Worm (Caenorhabditis elegans) whole organism, L1 larva: ENCODE data around the gene pqn-80.

Source experiments
- C16A3.4 ChIP-seq: fragments of 150-350 bp; optimal IDR thresholded peaks from 2 replicates; lab custom pipeline; 2014; ENCODE audit warnings: missing biosample characterization, missing genetic modification characterization
- alr-1 ChIP-seq: fragments of 200-800 bp; sonication (Bioruptor generic); optimal IDR thresholded peaks from 2 replicates; lab custom pipeline; 2018; ENCODE audit warnings: borderline replicate concordance, mild to moderate bottlenecking, missing genetic modification characterization, missing compliant biosample characterization
- ceh-8 ChIP-seq: fragments of 200-800 bp; sonication (Bioruptor generic); optimal IDR thresholded peaks from 2 replicates; lab custom pipeline; 2018; ENCODE audit warnings: mild to moderate bottlenecking, missing genetic modification characterization, moderate library complexity, missing compliant biosample characterization
- ceh-82 ChIP-seq, 3 experiments: fragments of 150-350 bp in 1 of 3; sonication (generic microtip) in 2 of 3; optimal IDR thresholded peaks; 2 replicates each; lab custom pipeline; 2014 to 2017; ENCODE audit warnings: missing biosample characterization in 3 of 3, missing genetic modification characterization in 3 of 3
- ceh-88 ChIP-seq: fragments of 200-800 bp; sonication (Bioruptor generic); IDR thresholded peaks from 2 replicates; pipeline ENCODE4 v1.3.6; 2022; ENCODE audit warnings: missing genetic modification characterization, missing compliant biosample characterization
- dpl-1 ChIP-seq, 3 experiments: fragments of 150-350 bp in 2 of 3; sonication (generic microtip) in 1 of 3; optimal IDR thresholded peaks; 2 replicates each; lab custom pipeline; 2014 to 2017; ENCODE audit warnings: missing biosample characterization in 3 of 3, missing genetic modification characterization in 3 of 3, missing genetic modification reagents in 3 of 3
- dsc-1 ChIP-seq: sonication (generic microtip); optimal IDR thresholded peaks from 2 replicates; lab custom pipeline; 2016; ENCODE audit warnings: mild to moderate bottlenecking, missing genetic modification characterization, missing compliant biosample characterization
- efl-1 ChIP-seq, 4 experiments: fragments of 150-350 bp; optimal IDR thresholded peaks in 3 of 4; peaks in 1 of 4; 1 replicate in 1 of 4; 2 replicates in 3 of 4; lab custom pipeline; 2014; ENCODE audit warnings: missing biosample characterization in 2 of 4, missing genetic modification characterization in 2 of 4, missing genetic modification reagents in 2 of 4
- efl-3 ChIP-seq: fragments of 200-800 bp; sonication (Bioruptor generic); optimal IDR thresholded peaks from 2 replicates; lab custom pipeline; 2018; ENCODE audit warnings: mild to moderate bottlenecking, missing genetic modification characterization, missing compliant biosample characterization
- elt-2 ChIP-seq: sonication (generic microtip); optimal IDR thresholded peaks from 2 replicates; lab custom pipeline; 2016; ENCODE audit warnings: missing genetic modification characterization, mild to moderate bottlenecking, inconsistent platforms, missing compliant biosample characterization, missing genetic modification reagents
- elt-3 ChIP-seq, 6 experiments: fragments of 150-350 bp in 1 of 6; sonication (generic microtip); optimal IDR thresholded peaks; 2 replicates each; lab custom pipeline; 2017 to 2018; ENCODE audit warnings: missing biosample characterization in 6 of 6, missing genetic modification characterization in 6 of 6, inconsistent platforms in 1 of 6
- fos-1 ChIP-seq: fragments of 150-350 bp; optimal IDR thresholded peaks from 2 replicates; lab custom pipeline; 2014; ENCODE audit warnings: missing biosample characterization, missing genetic modification characterization
- hlh-17 ChIP-seq: fragments of 200-800 bp; sonication (Bioruptor generic); optimal IDR thresholded peaks from 2 replicates; lab custom pipeline; 2018; ENCODE audit warnings: missing genetic modification characterization, mild to moderate bottlenecking, missing compliant biosample characterization, moderate library complexity, borderline replicate concordance
- hlh-4 ChIP-seq: sonication (generic microtip); optimal IDR thresholded peaks from 2 replicates; lab custom pipeline; 2016; ENCODE audit warnings: mild to moderate bottlenecking, missing genetic modification characterization, missing compliant biosample characterization
- jun-1 ChIP-seq: fragments of 150-350 bp; optimal IDR thresholded peaks from 2 replicates; lab custom pipeline; 2014; ENCODE audit warnings: missing biosample characterization, missing genetic modification reagents, missing genetic modification characterization
- lin-13 ChIP-seq: fragments of 150-350 bp; optimal IDR thresholded peaks from 2 replicates; lab custom pipeline; 2014; ENCODE audit warnings: missing biosample characterization, missing genetic modification reagents, missing genetic modification characterization
- lin-15B ChIP-seq: fragments of 150-350 bp; sonication (generic microtip); optimal IDR thresholded peaks from 3 replicates; lab custom pipeline; 2014; ENCODE audit warnings: missing biosample characterization, missing genetic modification characterization
- lin-35 ChIP-seq, 2 experiments: fragments of 150-350 bp; optimal IDR thresholded peaks; 2 replicates each; lab custom pipeline; 2014; ENCODE audit warnings: missing biosample characterization in 2 of 2, missing genetic modification characterization in 2 of 2, missing genetic modification reagents in 2 of 2
- lin-39 ChIP-seq: fragments of 150-350 bp; optimal IDR thresholded peaks from 2 replicates; lab custom pipeline; 2014; ENCODE audit warnings: missing biosample characterization, missing genetic modification reagents, missing genetic modification characterization
- mab-9 ChIP-seq: fragments of 200-800 bp; sonication (Bioruptor generic); IDR thresholded peaks from 2 replicates; pipeline ENCODE4 v1.3.6; 2022; ENCODE audit warnings: missing genetic modification reagents, missing genetic modification characterization, missing compliant biosample characterization
- mdl-1 ChIP-seq, 2 experiments: fragments of 150-350 bp; optimal IDR thresholded peaks; 2 replicates each; lab custom pipeline; 2014 to 2017; ENCODE audit warnings: missing biosample characterization in 2 of 2, missing genetic modification characterization in 2 of 2, inconsistent platforms in 1 of 2
- nhr-12 ChIP-seq: sonication (generic microtip); optimal IDR thresholded peaks from 2 replicates; lab custom pipeline; 2017; ENCODE audit warnings: missing biosample characterization, missing genetic modification characterization
- nhr-19 ChIP-seq: fragments of 200-800 bp; sonication (Bioruptor generic); conservative IDR thresholded peaks from 2 replicates; pipeline ENCODE4 v1.3.6; 2022; ENCODE audit warnings: missing genetic modification characterization, missing compliant biosample characterization
- nhr-237 ChIP-seq: fragments of 150-350 bp; optimal IDR thresholded peaks from 2 replicates; lab custom pipeline; 2014; ENCODE audit warnings: missing biosample characterization, missing genetic modification characterization
- nhr-28 ChIP-seq: fragments of 150-350 bp; optimal IDR thresholded peaks from 2 replicates; lab custom pipeline; 2014; ENCODE audit warnings: missing biosample characterization, missing genetic modification characterization
- nhr-47 ChIP-seq: sonication (generic microtip); optimal IDR thresholded peaks from 2 replicates; lab custom pipeline; 2016; ENCODE audit warnings: mild to moderate bottlenecking, missing genetic modification characterization, moderate library complexity, missing compliant biosample characterization
- nhr-76 ChIP-seq: sonication (generic microtip); optimal IDR thresholded peaks from 2 replicates; lab custom pipeline; 2017; ENCODE audit warnings: missing biosample characterization, missing genetic modification characterization
- nhr-84 ChIP-seq: sonication (generic microtip); optimal IDR thresholded peaks from 2 replicates; lab custom pipeline; 2017; ENCODE audit warnings: missing biosample characterization, missing genetic modification characterization
- nhr-85 ChIP-seq: sonication (generic microtip); peaks from one replicate; lab custom pipeline; 2016; ENCODE audit warnings: missing genetic modification characterization, inconsistent platforms, missing compliant biosample characterization
- pag-3 ChIP-seq: sonication (generic microtip); optimal IDR thresholded peaks from 2 replicates; lab custom pipeline; 2017; ENCODE audit warnings: missing genetic modification characterization, mild to moderate bottlenecking, missing compliant biosample characterization, antibody characterized with exemption, borderline replicate concordance; ENCODE audit not compliant: insufficient read depth
- pax-3 ChIP-seq: fragments of 200-800 bp; sonication (Bioruptor generic); optimal IDR thresholded peaks from 2 replicates; lab custom pipeline; 2018; ENCODE audit warnings: mild to moderate bottlenecking, missing genetic modification characterization, moderate library complexity, missing compliant biosample characterization
- rnt-1 ChIP-seq: sonication (generic microtip); optimal IDR thresholded peaks from 2 replicates; lab custom pipeline; 2016; ENCODE audit warnings: mild to moderate bottlenecking, missing genetic modification characterization, moderate library complexity, missing compliant biosample characterization
- skn-1 ChIP-seq: fragments of 150-350 bp; optimal IDR thresholded peaks from 2 replicates; lab custom pipeline; 2014; ENCODE audit warnings: missing biosample characterization, missing genetic modification characterization
- snpc-4 ChIP-seq: fragments of 150-350 bp; optimal IDR thresholded peaks from 2 replicates; lab custom pipeline; 2014; ENCODE audit warnings: missing biosample characterization, missing genetic modification characterization
- snu-23 ChIP-seq: sonication (generic microtip); optimal IDR thresholded peaks from 2 replicates; lab custom pipeline; 2016; ENCODE audit warnings: missing genetic modification characterization, missing compliant biosample characterization
- sup-37 ChIP-seq: fragments of 200-800 bp; sonication (Bioruptor generic); optimal IDR thresholded peaks from 2 replicates; lab custom pipeline; 2018; ENCODE audit warnings: mild to moderate bottlenecking, missing genetic modification characterization, missing compliant biosample characterization
- swsn-7 ChIP-seq: sonication (generic microtip); optimal IDR thresholded peaks from 2 replicates; lab custom pipeline; 2016; ENCODE audit warnings: missing genetic modification characterization, missing compliant biosample characterization
- unc-130 ChIP-seq: fragments of 150-350 bp; optimal IDR thresholded peaks from 2 replicates; lab custom pipeline; 2017; ENCODE audit warnings: missing biosample characterization, missing genetic modification characterization, inconsistent platforms
- unc-62 ChIP-seq: fragments of 150-350 bp; optimal IDR thresholded peaks from 2 replicates; lab custom pipeline; 2014; ENCODE audit warnings: missing biosample characterization, missing genetic modification reagents, missing genetic modification characterization
- unc-86 ChIP-seq: sonication (generic microtip); optimal IDR thresholded peaks from 2 replicates; lab custom pipeline; 2016; ENCODE audit warnings: missing genetic modification characterization, missing compliant biosample characterization
- zip-4 ChIP-seq: fragments of 200-800 bp; sonication (Bioruptor generic); optimal IDR thresholded peaks from 2 replicates; lab custom pipeline; 2018; ENCODE audit warnings: mild to moderate bottlenecking, missing genetic modification characterization, moderate library complexity, missing compliant biosample characterization

The pqn-80 gene

DNA sequence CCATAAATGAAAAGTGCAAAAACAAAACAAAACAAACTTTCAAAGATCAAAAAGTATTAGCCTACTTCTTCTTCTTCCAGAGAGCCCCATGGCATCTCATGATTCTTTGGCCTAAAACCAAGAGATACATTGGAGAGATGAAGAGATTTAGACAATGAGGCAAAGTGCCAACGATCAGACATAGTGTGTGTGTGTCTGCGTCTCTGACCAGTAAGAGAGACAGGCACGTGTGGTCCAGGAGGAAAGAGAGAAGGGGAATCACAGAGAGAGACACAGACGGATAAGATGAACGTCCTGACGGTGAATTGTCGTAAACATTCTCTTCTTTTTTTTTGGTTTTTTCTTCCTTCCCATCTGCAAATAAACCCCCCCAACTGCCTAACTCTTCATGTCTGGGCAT lies 42.9 kb upstream of the pqn-80 start (continued):
- TF ChIP-seq unc-62 (GFP tag; lab: Kevin White, UChicago) (no peak), ceh-8 (peak; percentile 44), mdl-1 (tag; optimal IDR thresholded peaks at IDR 0.05; lab: Kevin White, UChicago) (peak; percentile 100), pax-3 (tag; lab: Kevin White, UChicago) (peak; percentile 80), nhr-237 (tag; lab: Kevin White, UChicago) (peak; percentile 85), nhr-85 (tag; lab: Kevin White, UChicago) (peak; percentile 97), snu-23 (peak; percentile 98), skn-1 (tag; lab: Kevin White, UChicago) (peak; percentile 74), elt-2 (tag; lab: Kevin White, UChicago) (peak; percentile 48), lin-15B (peak; percentile 1), nhr-28 (tag; lab: Kevin White, UChicago) (no peak), nhr-19 (GFP tag; lab: Robert Waterston, UW) (peak; percentile 92), hlh-4 (tag; lab: Kevin White, UChicago) (no peak), mab-9 (GFP tag; lab: Robert Waterston, UW) (peak; percentile 70), efl-1 (optimal IDR thresholded peaks at IDR 0.05; lab: Kevin White, UChicago) (peak; percentile 88 to 93), efl-1 (GFP tag; optimal IDR thresholded peaks at IDR 0.05 in 1 of 2; lab: Kevin White, UChicago) (peak; percentile 74 to 97), lin-39 (tag; lab: Kevin White, UChicago) (peak; percentile 75), snpc-4 (peak; percentile 65), nhr-12 (tag; lab: Kevin White, UChicago) (no peak), efl-3 (no peak), sup-37 (GFP tag; lab: Kevin White, UChicago) (peak; percentile 49), nhr-76 (tag; lab: Kevin White, UChicago) (no peak), C16A3.4 (tag; lab: Kevin White, UChicago) (peak; percentile 91), pag-3 (peak; percentile 95), unc-86 (tag; lab: Kevin White, UChicago) (peak; percentile 91), fos-1 (tag; lab: Kevin White, UChicago) (peak; percentile 85), nhr-84 (tag; lab: Kevin White, UChicago) (no peak), swsn-7 (tag; lab: Kevin White, UChicago) (peak; percentile 91), lin-35 (GFP tag; optimal IDR thresholded peaks at IDR 0.05; lab: Kevin White, UChicago) (peak; percentile 84 to 92), dpl-1 (GFP tag; optimal IDR thresholded peaks at IDR 0.05; lab: Kevin White, UChicago) (peak; percentile 72 to 78 (median 73)), nhr-47 (tag; lab: Kevin White, UChicago) (peak; percentile 95), elt-3 (tag; optimal IDR thresholded peaks at IDR 0.05; lab: Kevin White, UChicago) (peak in 3 of 6 experiments; percentile 6 to 81 (median 74)), ceh-88 (GFP tag; lab: Robert Waterston, UW) (peak; percentile 67; the same call in 1 of the 2 replicates), unc-130 (peak; percentile 94), ceh-82 (tag; optimal IDR thresholded peaks at IDR 0.05; lab: Kevin White, UChicago) (peak; percentile 88 to 96 (median 95)), rnt-1 (peak; percentile 94), zip-4 (GFP tag; lab: Kevin White, UChicago) (no peak), hlh-17 (no peak), jun-1 (tag; lab: Kevin White, UChicago) (peak; percentile 85), alr-1 (tag; lab: Kevin White, UChicago) (no peak), lin-13 (GFP tag; lab: Kevin White, UChicago) (peak; percentile 88)

DNA sequence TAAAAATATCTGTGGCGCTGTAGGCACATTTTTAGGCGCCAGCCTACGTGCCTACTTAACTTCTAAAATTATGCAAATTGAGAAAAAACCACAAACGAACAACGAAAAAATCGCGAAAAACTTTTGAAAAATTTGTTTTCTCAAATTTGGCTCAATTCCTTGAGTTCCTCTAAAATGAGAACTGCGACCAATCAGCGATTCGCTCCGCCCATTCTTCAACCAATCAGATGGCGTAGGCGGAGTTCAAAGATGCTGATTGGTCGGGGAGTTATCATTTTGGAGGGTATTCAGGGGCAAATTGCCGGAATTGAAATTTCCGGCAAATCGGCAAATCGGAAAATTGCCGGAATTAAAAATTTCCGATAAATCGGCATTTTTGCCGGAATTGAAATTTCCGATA lies 40.5 kb upstream of the pqn-80 start:
- no peak for TF ChIP-seq dpl-1 (GFP tag; optimal IDR thresholded peaks at IDR 0.05; lab: Kevin White, UChicago)
- no peak for TF ChIP-seq dsc-1 (tag; lab: Kevin White, UChicago)
- TF ChIP-seq hlh-4 (tag; lab: Kevin White, UChicago), result no peak
